Worm (Caenorhabditis elegans): ENCODE results near the gene snx-13.
A peak's percentile ranks its signal among the peaks of the same experiment; 100 is the strongest.
"Not testable (repeated sequence)": the region's sequence is repeated elsewhere in the genome, so short reads cannot be mapped to it uniquely, and the experiment has no call there.

snx-13 gene

ce11 chrIV:17084317-17084716 is 2.9 kb downstream of the snx-13 start:
- TF ChIP-seq spr-1 (tag; optimal IDR thresholded peaks at IDR 0.05): no peak
- TF ChIP-seq dmd-9 (GFP tag; IDR thresholded peaks at IDR 0.05): 0 out of 2 replicates have a peak, but pooled peaks have one; percentile 7
- TF ChIP-seq T26A8.4 (GFP tag; IDR thresholded peaks at IDR 0.05): no peak
- peak; percentile 0 for TF ChIP-seq dpl-1 (GFP tag; optimal IDR thresholded peaks at IDR 0.05)
- TF ChIP-seq lin-38 (GFP tag; IDR thresholded peaks at IDR 0.05): peak; percentile 51

ce11 chrIV:17078649-17079048 is 8.6 kb downstream of the snx-13 start, which contains the start of gene Y116A8C.25:
Gene Y116A8C.25 (minus strand): TSS chrIV:17078749.
- no peak for TF ChIP-seq nhr-10 (tag; optimal IDR thresholded peaks at IDR 0.05)
- no peak for TF ChIP-seq mxl-2 (GFP tag; conservative IDR thresholded peaks at IDR 0.05)

- not testable (repeated sequence) for TF ChIP-seq lsy-2, ceh-28, ceh-62 (tag; optimal IDR thresholded peaks at IDR 0.05)
Observed at ce11 chrIV:17070791-17071190, 16.4 kb downstream of the snx-13 start, which contains the start of gene Y116A8C.24. Gene Y116A8C.24 (minus strand): TSS chrIV:17070891.

ce11 chrIV:17064937-17065336 is 22.3 kb downstream of the snx-13 start, which contains the start of gene Y116A8C.465:
Gene Y116A8C.465 (plus strand): TSS chrIV:17065237.
- TF ChIP-seq T20F7.1 (GFP tag; optimal IDR thresholded peaks at IDR 0.05); cey-2 (tag; optimal IDR thresholded peaks at IDR 0.05; ENCODE audit: borderline replicate concordance, insufficient read depth); ztf-11 (tag; optimal IDR thresholded peaks at IDR 0.05): not testable (repeated sequence)

ce11 chrIV:17063700-17064099 is 23.5 kb downstream of the snx-13 start, which contains the start of gene Y116A8C.467:
Gene Y116A8C.467 (minus strand): TSS chrIV:17063800.
- not testable (repeated sequence) for TF ChIP-seq daf-8 (GFP tag; IDR thresholded peaks at IDR 0.05); unc-130 (GFP tag; optimal IDR thresholded peaks at IDR 0.05); F10B5.3 (tag; optimal IDR thresholded peaks at IDR 0.05)

- peak; percentile 91 for TF ChIP-seq snpc-1.2 (GFP tag; IDR thresholded peaks at IDR 0.05)
Observed at ce11 chrIV:17058489-17059121, 28.6 kb downstream of the snx-13 start.

ce11 chrIV:17058036-17058435 is 29.2 kb downstream of the snx-13 start, which contains the start of gene Y116A8C.44:
Gene Y116A8C.44 (minus strand): TSS chrIV:17058136.
- TF ChIP-seq dpl-1 (GFP tag; optimal IDR thresholded peaks at IDR 0.05): no peak
- no peak for TF ChIP-seq tra-1 (GFP tag; IDR thresholded peaks at IDR 0.05)
- no peak for TF ChIP-seq nhr-42 (GFP tag; IDR thresholded peaks at IDR 0.05)
- TF ChIP-seq Y5F2A.4 (GFP tag; optimal IDR thresholded peaks at IDR 0.05): no peak
- no peak for TF ChIP-seq mdl-1 (tag; optimal IDR thresholded peaks at IDR 0.05)
- TF ChIP-seq pqm-1 (tag; optimal IDR thresholded peaks at IDR 0.05): no peak
- TF ChIP-seq ctbp-1 (GFP tag; IDR thresholded peaks at IDR 0.05): no peak
- TF ChIP-seq dmd-8 (GFP tag; IDR thresholded peaks at IDR 0.05): no peak
- TF ChIP-seq lin-39 (tag; optimal IDR thresholded peaks at IDR 0.05): no peak
- no peak for TF ChIP-seq ztf-7 (tag; optimal IDR thresholded peaks at IDR 0.05)
- no peak for TF ChIP-seq lim-7 (GFP tag; IDR thresholded peaks at IDR 0.05)
- no peak for TF ChIP-seq madf-5 (GFP tag; IDR thresholded peaks at IDR 0.05)
- TF ChIP-seq D1046.2 (GFP tag; IDR thresholded peaks at IDR 0.05): no peak
- no peak for TF ChIP-seq nhr-237 (tag; optimal IDR thresholded peaks at IDR 0.05)
- no peak for TF ChIP-seq lin-1 (GFP tag; IDR thresholded peaks at IDR 0.05)
- TF ChIP-seq T20F7.1 (GFP tag; optimal IDR thresholded peaks at IDR 0.05): no peak
- TF ChIP-seq daf-8 (GFP tag; IDR thresholded peaks at IDR 0.05): no peak
- no peak for TF ChIP-seq hlh-11 (tag; optimal IDR thresholded peaks at IDR 0.05)
- no peak for TF ChIP-seq mdt-29 (GFP tag; IDR thresholded peaks at IDR 0.05)

Data from whole organism, L4 larva.